Fruit fly (Drosophila melanogaster) whole organism, embryonic: ENCODE results near the gene CG15408.

Source experiments
- Aef1 ChIP-seq: fragments of 200-800 bp; sonication (Bioruptor generic); IDR thresholded peaks from 3 replicates; pipeline ENCODE4 v1.3.6; 2022; ENCODE audit warnings: missing biosample characterization, missing genetic modification characterization
- ERR ChIP-seq: fragments of 200-800 bp; sonication (Bioruptor generic); optimal IDR thresholded peaks from 2 replicates; lab custom pipeline; 2016; ENCODE audit warnings: missing biosample characterization, missing genetic modification characterization
- Poxn ChIP-seq: fragments of 200-800 bp; sonication (Bioruptor generic); IDR thresholded peaks from 2 replicates; pipeline ENCODE4 v1.3.6; 2022; ENCODE audit warnings: missing biosample characterization, missing genetic modification characterization
- hb ChIP-seq: fragments of 200-800 bp; sonication (Bioruptor generic); IDR thresholded peaks from 3 replicates; pipeline ENCODE4 v1.3.6; 2022; ENCODE audit warnings: missing biosample characterization, missing genetic modification characterization; ENCODE audit not compliant: partially characterized antibody
- ttk ChIP-seq: fragments of 200-800 bp; sonication (Bioruptor generic); IDR thresholded peaks from 2 replicates; pipeline ENCODE4 v2.1.2; 2022; ENCODE audit warnings: missing biosample characterization, missing genetic modification characterization

dm6 chr2L:3371776-3372383 is 39.3 kb downstream of the CG15408 start:
- TF ChIP-seq hb (GFP tag; lab: Robert Waterston, UW) (no peak), Aef1 (GFP tag; lab: Robert Waterston, UW) (no peak), Poxn (no peak), ttk (GFP tag; lab: Robert Waterston, UW) (no peak), ERR (GFP tag; lab: Kevin White, UChicago) (no peak)
